Fruit fly (Drosophila melanogaster) whole organism, embryonic: ENCODE results near the gene CG31068.

Experiments
- Adf1 ChIP-seq: fragments of 200-800 bp; sonication (Bioruptor generic); IDR thresholded peaks from 2 replicates; pipeline ENCODE4 v1.3.6; 2022; ENCODE audit warnings: missing biosample characterization, missing genetic modification characterization
- Bgb ChIP-seq: fragments of 200-800 bp; sonication (Bioruptor generic); IDR thresholded peaks from 2 replicates; pipeline ENCODE4 v1.3.6; 2022; ENCODE audit warnings: missing biosample characterization, missing genetic modification characterization; ENCODE audit not compliant: partially characterized antibody
- CG10462 ChIP-seq: fragments of 200-800 bp; sonication (Bioruptor generic); optimal IDR thresholded peaks from 2 replicates; lab custom pipeline; 2016; ENCODE audit warnings: missing biosample characterization, missing genetic modification characterization
- CG11085 ChIP-seq: fragments of 200-800 bp; sonication (Bioruptor generic); IDR thresholded peaks from 2 replicates; pipeline ENCODE4 v1.3.6; 2022; ENCODE audit warnings: missing biosample characterization, missing genetic modification characterization
- CG11093 ChIP-seq: fragments of 200-800 bp; sonication (Bioruptor generic); IDR thresholded peaks from 3 replicates; pipeline ENCODE4 v1.3.6; 2022; ENCODE audit warnings: missing biosample characterization, missing genetic modification characterization
- CG12299 ChIP-seq: fragments of 200-800 bp; sonication (Bioruptor generic); optimal IDR thresholded peaks from 2 replicates; lab custom pipeline; 2018; ENCODE audit warnings: missing biosample characterization, mild to moderate bottlenecking, missing genetic modification characterization
- CG1233 ChIP-seq: fragments of 200-800 bp; sonication (Bioruptor generic); optimal IDR thresholded peaks from 4 replicates; lab custom pipeline; 2018; ENCODE audit warnings: missing biosample characterization, mild to moderate bottlenecking, missing genetic modification characterization
- CG14050 ChIP-seq: fragments of 200-800 bp; sonication (Bioruptor generic); IDR thresholded peaks from 3 replicates; pipeline ENCODE4 v1.3.6; 2022; ENCODE audit warnings: missing biosample characterization, missing genetic modification characterization
- CG15696 ChIP-seq: fragments of 200-800 bp; sonication (Bioruptor generic); optimal IDR thresholded peaks from 2 replicates; lab custom pipeline; 2019; ENCODE audit warnings: missing biosample characterization, mild to moderate bottlenecking, missing genetic modification characterization, moderate library complexity
- CG18599 ChIP-seq: fragments of 200-800 bp; sonication (Bioruptor generic); optimal IDR thresholded peaks from 3 replicates; lab custom pipeline; 2017; ENCODE audit warnings: missing biosample characterization, missing genetic modification characterization, mild to moderate bottlenecking, moderate library complexity, missing genetic modification reagents
- CG2116 ChIP-seq: fragments of 200-800 bp; sonication (Bioruptor generic); optimal IDR thresholded peaks from 3 replicates; lab custom pipeline; 2018; ENCODE audit warnings: missing biosample characterization, mild to moderate bottlenecking, missing genetic modification characterization
- CG30020 ChIP-seq: fragments of 200-800 bp; optimal IDR thresholded peaks from 2 replicates; lab custom pipeline; 2019; ENCODE audit warnings: missing biosample characterization, mild to moderate bottlenecking, missing genetic modification characterization, moderate library complexity
- CG33213 ChIP-seq: fragments of 200-800 bp; sonication (Bioruptor generic); optimal IDR thresholded peaks from 3 replicates; lab custom pipeline; 2016; ENCODE audit warnings: missing biosample characterization, missing genetic modification characterization
- CG3407 ChIP-seq: fragments of 200-800 bp; sonication (Bioruptor generic); optimal IDR thresholded peaks from 2 replicates; lab custom pipeline; 2018; ENCODE audit warnings: missing biosample characterization, mild to moderate bottlenecking, missing genetic modification characterization
- CG5180 ChIP-seq: fragments of 200-800 bp; sonication (Bioruptor generic); optimal IDR thresholded peaks from 3 replicates; lab custom pipeline; 2017; ENCODE audit warnings: missing biosample characterization, missing genetic modification characterization, mild to moderate bottlenecking, moderate library complexity, missing genetic modification reagents
- CG7556 ChIP-seq: fragments of 200-800 bp; sonication (Bioruptor generic); optimal IDR thresholded peaks from 2 replicates; lab custom pipeline; 2017; ENCODE audit warnings: missing biosample characterization, mild to moderate bottlenecking, missing genetic modification characterization
- CG7928 ChIP-seq: fragments of 200-800 bp; sonication (Bioruptor generic); optimal IDR thresholded peaks from 2 replicates; lab custom pipeline; 2017; ENCODE audit warnings: missing biosample characterization, mild to moderate bottlenecking, missing genetic modification characterization
- CG8359 ChIP-seq: fragments of 200-800 bp; sonication (Bioruptor generic); optimal IDR thresholded peaks from 2 replicates; lab custom pipeline; 2017; ENCODE audit warnings: missing biosample characterization, mild to moderate bottlenecking, missing genetic modification characterization, borderline replicate concordance
- Chrac-16 ChIP-seq: fragments of 200-800 bp; sonication (Bioruptor generic); optimal IDR thresholded peaks from 3 replicates; lab custom pipeline; 2016; ENCODE audit warnings: missing biosample characterization, missing genetic modification characterization
- Doc3 ChIP-seq: fragments of 200-800 bp; sonication (Bioruptor generic); IDR thresholded peaks from 3 replicates; pipeline ENCODE4 v1.3.6; 2022; ENCODE audit warnings: missing biosample characterization, missing genetic modification characterization; ENCODE audit not compliant: partially characterized antibody
- Drgx ChIP-seq: fragments of 200-800 bp; sonication (Bioruptor generic); IDR thresholded peaks from 2 replicates; pipeline ENCODE4 v1.3.6; 2022; ENCODE audit warnings: missing biosample characterization, missing genetic modification characterization
- Gsc ChIP-seq: fragments of 200-800 bp; sonication (Bioruptor generic); IDR thresholded peaks from 2 replicates; pipeline ENCODE4 v1.3.6; 2022; ENCODE audit warnings: missing biosample characterization, missing genetic modification characterization
- HLH4C ChIP-seq: fragments of 200-800 bp; sonication (Bioruptor generic); IDR thresholded peaks from 3 replicates; pipeline ENCODE4 v1.3.6; 2022; ENCODE audit warnings: missing biosample characterization, missing genetic modification characterization; ENCODE audit not compliant: partially characterized antibody
- Hr78 ChIP-seq, 2 experiments: fragments of 200-800 bp in 1 of 2; fragments of >200 bp in 1 of 2; sonication (Bioruptor generic) in 1 of 2; optimal IDR thresholded peaks; 2 replicates each; lab custom pipeline; 2017 to 2019; ENCODE audit warnings: missing biosample characterization in 2 of 2, missing genetic modification characterization in 2 of 2, mild to moderate bottlenecking in 1 of 2, moderate library complexity in 1 of 2
- MTF-1 ChIP-seq: fragments of 200-800 bp; sonication (Bioruptor generic); optimal IDR thresholded peaks from 2 replicates; lab custom pipeline; 2018; ENCODE audit warnings: missing biosample characterization, mild to moderate bottlenecking, missing genetic modification characterization, borderline replicate concordance
- Nf-YA ChIP-seq: fragments of 200-800 bp; sonication (Bioruptor generic); IDR thresholded peaks from 2 replicates; pipeline ENCODE4 v1.3.6; 2022; ENCODE audit warnings: missing biosample characterization, missing genetic modification characterization
- Nf-YB ChIP-seq: fragments of 200-800 bp; sonication (Bioruptor generic); optimal IDR thresholded peaks from 3 replicates; lab custom pipeline; 2019; ENCODE audit warnings: missing biosample characterization, mild to moderate bottlenecking, missing genetic modification characterization, moderate library complexity
- NfI ChIP-seq: fragments of 200-800 bp; sonication (Bioruptor generic); optimal IDR thresholded peaks from 3 replicates; lab custom pipeline; 2018; ENCODE audit warnings: missing biosample characterization, mild to moderate bottlenecking, missing genetic modification characterization, moderate library complexity
- Poxn ChIP-seq: fragments of 200-800 bp; sonication (Bioruptor generic); IDR thresholded peaks from 2 replicates; pipeline ENCODE4 v1.3.6; 2022; ENCODE audit warnings: missing biosample characterization, missing genetic modification characterization
- al ChIP-seq: fragments of 200-800 bp; sonication (Bioruptor generic); IDR thresholded peaks from 2 replicates; pipeline ENCODE4 v1.3.6; 2022; ENCODE audit warnings: missing biosample characterization, missing genetic modification characterization
- bowl ChIP-seq: fragments of 200-800 bp; sonication (Bioruptor generic); IDR thresholded peaks from 2 replicates; pipeline ENCODE4 v1.3.6; 2022; ENCODE audit warnings: missing biosample characterization, missing genetic modification characterization
- cas ChIP-seq: fragments of 200-800 bp; sonication (Bioruptor generic); IDR thresholded peaks from 2 replicates; pipeline ENCODE4 v1.3.6; 2022; ENCODE audit warnings: missing biosample characterization, missing genetic modification characterization
- danr ChIP-seq: fragments of 200-800 bp; sonication (Bioruptor generic); IDR thresholded peaks from 2 replicates; pipeline ENCODE4 v1.3.6; 2022; ENCODE audit warnings: missing biosample characterization, missing genetic modification characterization
- dysf ChIP-seq: fragments of 200-800 bp; sonication (Bioruptor generic); IDR thresholded peaks from 3 replicates; pipeline ENCODE4 v1.3.6; 2022; ENCODE audit warnings: missing biosample characterization, missing genetic modification characterization
- en ChIP-seq: fragments of 200-800 bp; sonication (Bioruptor generic); optimal IDR thresholded peaks from 2 replicates; lab custom pipeline; 2016; ENCODE audit warnings: missing biosample characterization, missing genetic modification characterization
- gcm2 ChIP-seq: fragments of 200-800 bp; sonication (Bioruptor generic); optimal IDR thresholded peaks from 2 replicates; lab custom pipeline; 2016; ENCODE audit warnings: missing biosample characterization, missing genetic modification characterization
- grau ChIP-seq: fragments of 200-800 bp; optimal IDR thresholded peaks from 3 replicates; lab custom pipeline; 2019; ENCODE audit warnings: missing biosample characterization, mild to moderate bottlenecking, missing genetic modification characterization, moderate library complexity
- gro ChIP-seq: fragments of 200-800 bp; sonication (Bioruptor generic); optimal IDR thresholded peaks from 2 replicates; lab custom pipeline; 2016; ENCODE audit warnings: missing biosample characterization, missing genetic modification characterization
- ham ChIP-seq: fragments of 200-800 bp; sonication (Bioruptor generic); IDR thresholded peaks from 2 replicates; pipeline ENCODE4 v1.3.6; 2022; ENCODE audit warnings: missing biosample characterization, missing genetic modification characterization
- hkb ChIP-seq, 2 experiments: fragments of 200-800 bp in 1 of 2; fragments of >200 bp in 1 of 2; sonication (Bioruptor generic) in 1 of 2; IDR thresholded peaks in 1 of 2; optimal IDR thresholded peaks in 1 of 2; 2 replicates each; pipeline versions ENCODE4 v1.3.6 to Lab custom; 2017 to 2022; ENCODE audit warnings: missing biosample characterization in 1 of 2, missing genetic modification characterization in 1 of 2
- nerfin-2 ChIP-seq: fragments of 200-800 bp; sonication (Bioruptor generic); IDR thresholded peaks from 2 replicates; pipeline ENCODE4 v1.3.6; 2022; ENCODE audit warnings: missing biosample characterization, missing genetic modification characterization; ENCODE audit not compliant: partially characterized antibody
- otp ChIP-seq: fragments of 200-800 bp; sonication (Bioruptor generic); IDR thresholded peaks from 3 replicates; pipeline ENCODE4, ENCODE4 v1.3.6; 2022; ENCODE audit warnings: missing biosample characterization, missing genetic modification characterization
- ranshi ChIP-seq: fragments of 200-800 bp; sonication (Bioruptor generic); IDR thresholded peaks from 2 replicates; pipeline ENCODE4 v1.3.6; 2022; ENCODE audit warnings: missing biosample characterization, missing genetic modification characterization
- rib ChIP-seq: fragments of 200-800 bp; sonication (Bioruptor generic); IDR thresholded peaks from 2 replicates; pipeline ENCODE4 v1.3.6; 2022; ENCODE audit warnings: missing biosample characterization, missing genetic modification characterization
- ro ChIP-seq: fragments of 200-800 bp; sonication (Bioruptor generic); IDR thresholded peaks from 2 replicates; pipeline ENCODE4 v1.3.6; 2022; ENCODE audit warnings: missing biosample characterization, missing genetic modification characterization
- so ChIP-seq: fragments of 200-800 bp; sonication (Bioruptor generic); IDR thresholded peaks from 3 replicates; pipeline ENCODE4 v1.3.6; 2022; ENCODE audit warnings: missing biosample characterization, missing genetic modification characterization
- tap ChIP-seq: fragments of 200-800 bp; optimal IDR thresholded peaks from 3 replicates; lab custom pipeline; 2019; ENCODE audit warnings: missing biosample characterization, mild to moderate bottlenecking, missing genetic modification characterization, moderate library complexity
- ttk ChIP-seq: fragments of 200-800 bp; sonication (Bioruptor generic); IDR thresholded peaks from 2 replicates; pipeline ENCODE4 v2.1.2; 2022; ENCODE audit warnings: missing biosample characterization, missing genetic modification characterization
- vvl ChIP-seq: fragments of 200-800 bp; sonication (Bioruptor generic); IDR thresholded peaks from 2 replicates; pipeline ENCODE4 v1.3.6; 2022; ENCODE audit warnings: missing biosample characterization, missing genetic modification characterization
- wek ChIP-seq: fragments of 200-800 bp; sonication (Bioruptor generic); optimal IDR thresholded peaks from 3 replicates; lab custom pipeline; 2018; ENCODE audit warnings: missing biosample characterization, mild to moderate bottlenecking, missing genetic modification characterization, moderate library complexity

Gene CG31068

dm6 chr3R:27282286-27282685 lies 48.8 kb downstream of the CG31068 start, which contains the start of gene mrt:
Gene mrt (minus strand): TSS chr3R:27282661.
- TF ChIP-seq nerfin-2 (GFP tag; lab: Robert Waterston, UW) (no peak), dysf (peak; percentile 50; the same call in 1 of the 3 replicates), Doc3 (no peak), so (GFP tag; lab: Robert Waterston, UW) (0 out of 3 replicates have a peak, but pooled peaks have one; percentile 44), CG33213 (GFP tag; lab: Kevin White, UChicago) (peak; percentile 44), bowl (GFP tag; lab: Robert Waterston, UW) (0 out of 2 replicates have a peak, but pooled peaks have one; percentile 25), tap (tag; lab: Kevin White, UChicago) (no peak), CG10462 (GFP tag; lab: Kevin White, UChicago) (no peak), wek (GFP tag; lab: Kevin White, UChicago) (no peak), gro (peak; percentile 36), en (GFP tag; lab: Kevin White, UChicago) (peak; percentile 12), Adf1 (GFP tag; lab: Robert Waterston, UW) (no peak), cas (GFP tag; lab: Robert Waterston, UW) (no peak), CG5180 (GFP tag; lab: Kevin White, UChicago) (no peak), al (peak; percentile 61; the same call in 1 of the 2 replicates), Hr78 (GFP tag; optimal IDR thresholded peaks at IDR 0.05; lab: Kevin White, UChicago) (no peak), ranshi (GFP tag; lab: Robert Waterston, UW) (peak; percentile 55; the same call in 1 of the 2 replicates), grau (peak; percentile 90), ro (no peak), CG12299 (tag; lab: Kevin White, UChicago) (no peak), HLH4C (GFP tag; lab: Robert Waterston, UW) (no peak; the same call in 2 of the 3 replicates), Gsc (GFP tag; lab: Robert Waterston, UW) (no peak), Nf-YA (GFP tag; lab: Robert Waterston, UW) (no peak), danr (GFP tag; lab: Robert Waterston, UW) (no peak), CG8359 (GFP tag; lab: Kevin White, UChicago) (no peak), CG14050 (peak; percentile 17; the same call in 2 of the 3 replicates), CG18599 (GFP tag; lab: Kevin White, UChicago) (peak; percentile 55), CG7928 (peak; percentile 0), ttk (GFP tag; lab: Robert Waterston, UW) (no peak), CG2116 (peak; percentile 5), Bgb (no peak), CG11085 (GFP tag; lab: Robert Waterston, UW) (no peak), CG15696 (tag; lab: Kevin White, UChicago) (no peak), CG30020 (tag; lab: Kevin White, UChicago) (peak; percentile 3), Chrac-16 (GFP tag; lab: Kevin White, UChicago) (peak; percentile 47), CG3407 (no peak), otp (peak; percentile 52; the same call in 1 of the 3 replicates), MTF-1 (no peak), CG11093 (GFP tag; lab: Robert Waterston, UW) (no peak), hkb (optimal IDR thresholded peaks at IDR 0.05; lab: Kevin White, UChicago) (no peak), hkb (GFP tag; IDR thresholded peaks at IDR 0.05; lab: Robert Waterston, UW) (no peak), rib (GFP tag; lab: Robert Waterston, UW) (0 out of 2 replicates have a peak, but pooled peaks have one; percentile 9), gcm2 (GFP tag; lab: Kevin White, UChicago) (no peak), vvl (peak; percentile 35), CG7556 (GFP tag; lab: Kevin White, UChicago) (peak; percentile 61), ham (GFP tag; lab: Robert Waterston, UW) (no peak), Poxn (GFP tag; lab: Robert Waterston, UW) (no peak), Nf-YB (GFP tag; lab: Kevin White, UChicago) (peak; percentile 33), Drgx (GFP tag; lab: Robert Waterston, UW) (peak; percentile 56; the same call in 1 of the 2 replicates), NfI (peak; percentile 55), CG1233 (GFP tag; lab: Kevin White, UChicago) (peak; percentile 33)
